Fruit fly (Drosophila melanogaster) S2 (cell line): ENCODE results near the gene CG45073.

ENCODE experiments used
- CG8478 ChIP-seq: fragments of >200 bp; optimal IDR thresholded peaks from 2 replicates; lab custom pipeline; 2018
- CTCF ChIP-seq, 2 experiments: fragments of >200 bp; optimal IDR thresholded peaks; 2 replicates each; lab custom pipeline; 2018

dm6 chr3R:30164162-30164561, 39.6 kb upstream of the CG45073 start:
- TF ChIP-seq CG8478 (no peak), CTCF (optimal IDR thresholded peaks at IDR 0.05; lab: Kevin White, UChicago) (no peak)
